Fruit fly (Drosophila melanogaster): ENCODE data around the gene CG42521.

- TF ChIP-seq Sox102F (GFP tag; optimal IDR thresholded peaks at IDR 0.05) = peak; percentile 93
- TF ChIP-seq fd59A (GFP tag; optimal IDR thresholded peaks at IDR 0.05) = peak; percentile 99
- TF ChIP-seq fd85E (GFP tag; optimal IDR thresholded peaks at IDR 0.05) = peak; percentile 92
- TF ChIP-seq CG7368 (GFP tag; optimal IDR thresholded peaks at IDR 0.05) = peak; percentile 96
Observed at dm6 chr3L:10665433-10666150, 42.2 kb upstream of the CG42521 start.
